Worm (Caenorhabditis elegans) whole organism, late embryonic: ENCODE measurements around the gene upb-1.
A peak's percentile ranks its signal among the peaks of the same experiment; 100 is the strongest.

Experiments used
- C38D4.7 ChIP-seq: fragments of 200-800 bp; sonication (Bioruptor generic); optimal IDR thresholded peaks from 2 replicates; lab custom pipeline; 2018; ENCODE audit warnings: mild to moderate bottlenecking, missing genetic modification characterization, moderate library complexity, missing compliant biosample characterization
- F13H6.1 ChIP-seq: sonication (generic microtip); optimal IDR thresholded peaks from 2 replicates; lab custom pipeline; 2016; ENCODE audit warnings: missing genetic modification characterization, missing compliant biosample characterization
- T23F11.4 ChIP-seq: fragments of 200-800 bp; sonication (Bioruptor generic); optimal IDR thresholded peaks from 2 replicates; lab custom pipeline; 2018; ENCODE audit warnings: mild to moderate bottlenecking, missing genetic modification characterization, missing compliant biosample characterization
- ceh-48 ChIP-seq: sonication (generic microtip); optimal IDR thresholded peaks from 2 replicates; lab custom pipeline; 2016; ENCODE audit warnings: missing genetic modification characterization, inconsistent platforms, missing compliant biosample characterization
- pha-4 ChIP-seq: fragments of 150-350 bp; optimal IDR thresholded peaks from 2 replicates; lab custom pipeline; 2018; ENCODE audit warnings: missing biosample characterization, missing genetic modification reagents, missing genetic modification characterization
- tbx-2 ChIP-seq: sonication (generic microtip); optimal IDR thresholded peaks from 2 replicates; lab custom pipeline; 2016; ENCODE audit warnings: missing genetic modification characterization, missing compliant biosample characterization
- unc-42 ChIP-seq: sonication (generic microtip); optimal IDR thresholded peaks from 2 replicates; lab custom pipeline; 2016; ENCODE audit warnings: missing genotype, missing genetic modification characterization, missing compliant biosample characterization
- unc-86 ChIP-seq: sonication (generic microtip); optimal IDR thresholded peaks from 2 replicates; lab custom pipeline; 2016; ENCODE audit warnings: missing genetic modification characterization, missing compliant biosample characterization

ce11 chrII:6250782-6251461 is 39.0 kb downstream of the upb-1 start, which contains the start of gene phb-2:
- TF ChIP-seq pha-4 (tag; lab: Kevin White, UChicago) (no peak), unc-42 (tag; lab: Kevin White, UChicago) (peak; percentile 14), tbx-2 (peak; percentile 31), F13H6.1 (tag; lab: Kevin White, UChicago) (no peak), ceh-48 (tag; lab: Kevin White, UChicago) (no peak), C38D4.7 (GFP tag; lab: Kevin White, UChicago) (no peak), unc-86 (tag; lab: Kevin White, UChicago) (no peak), T23F11.4 (no peak)
